Worm (Caenorhabditis elegans): ENCODE results near the gene nhr-21.

Gene nhr-21

DNA sequence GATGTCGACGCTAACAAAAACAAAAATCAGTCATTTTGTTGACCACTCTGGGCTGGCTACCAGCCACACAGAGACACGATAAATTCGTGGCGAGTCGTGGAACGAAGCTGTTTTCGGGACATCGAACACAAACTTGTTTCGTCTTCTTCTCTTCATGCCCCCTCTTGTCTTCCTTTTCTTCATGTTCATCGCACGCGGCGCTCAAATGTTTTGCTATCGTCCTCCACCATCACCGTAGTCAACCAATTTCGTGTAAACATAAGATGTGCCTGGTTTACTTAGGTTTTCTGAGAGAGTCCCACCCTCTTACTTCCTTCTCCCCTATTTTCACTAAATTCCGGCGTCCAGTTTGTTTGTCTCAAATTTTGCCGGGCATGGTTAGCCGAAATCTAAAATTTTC, 51.3 kb downstream of the nhr-21 start:
- no peak for TF ChIP-seq nhr-129 (tag; optimal IDR thresholded peaks at IDR 0.05)
- no peak for TF ChIP-seq lin-11 (tag; optimal IDR thresholded peaks at IDR 0.05)
- no peak for TF ChIP-seq lin-39 (tag; optimal IDR thresholded peaks at IDR 0.05)
- no peak for TF ChIP-seq nhr-23 (tag; optimal IDR thresholded peaks at IDR 0.05)
- no peak for TF ChIP-seq ama-1 (optimal IDR thresholded peaks at IDR 0.05)
- TF ChIP-seq zag-1 (tag; optimal IDR thresholded peaks at IDR 0.05), result no peak
- TF ChIP-seq ceh-82 (tag; optimal IDR thresholded peaks at IDR 0.05), result no peak
- no peak for TF ChIP-seq blmp-1 (tag; optimal IDR thresholded peaks at IDR 0.05; ENCODE audit: insufficient read depth)
- TF ChIP-seq nhr-237 (tag; optimal IDR thresholded peaks at IDR 0.05), result no peak
- no peak for TF ChIP-seq sem-4 (tag; optimal IDR thresholded peaks at IDR 0.05)
- no peak for TF ChIP-seq nhr-77 (tag; optimal IDR thresholded peaks at IDR 0.05)
- no peak for TF ChIP-seq nhr-21 (tag; optimal IDR thresholded peaks at IDR 0.05)
- no peak for TF ChIP-seq ZK546.5 (tag; optimal IDR thresholded peaks at IDR 0.05)
- no peak for TF ChIP-seq dmd-4 (tag; optimal IDR thresholded peaks at IDR 0.05)
- no peak for TF ChIP-seq peb-1 (tag; optimal IDR thresholded peaks at IDR 0.05)
- TF ChIP-seq unc-55 (GFP tag; optimal IDR thresholded peaks at IDR 0.05), result no peak
- no peak for TF ChIP-seq alr-1 (tag; optimal IDR thresholded peaks at IDR 0.05)

DNA sequence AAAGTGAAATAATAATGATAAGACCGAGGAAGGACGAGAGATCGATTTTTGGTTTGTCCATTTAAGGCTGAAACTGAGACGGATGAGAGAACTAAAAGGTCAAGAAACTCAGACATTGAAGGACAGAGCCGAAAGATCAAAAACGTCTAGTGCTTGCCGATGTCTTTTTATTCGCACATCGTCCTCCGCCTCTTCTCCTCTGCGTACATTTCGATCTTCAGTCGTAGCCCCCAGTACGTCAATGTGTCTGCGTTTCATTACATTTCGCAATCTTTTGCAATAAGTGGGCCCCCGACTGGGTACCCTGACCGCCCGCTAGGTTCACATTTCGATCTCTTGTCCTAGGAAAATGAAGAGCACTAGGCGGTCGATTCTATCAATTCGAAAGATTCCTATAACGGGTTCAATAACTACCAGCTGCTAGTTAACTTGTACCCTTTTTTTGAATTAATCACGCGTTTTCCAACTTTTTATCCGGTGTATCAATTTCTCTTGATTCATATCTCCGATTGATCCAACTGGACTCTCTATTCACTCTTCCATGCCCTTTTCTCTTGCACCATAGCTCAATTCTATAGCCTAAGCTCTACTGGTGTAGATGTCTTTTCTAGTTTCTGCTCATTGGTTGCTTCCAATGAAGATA, 53.1 kb downstream of the nhr-21 start:
- peak; percentile 72 for TF ChIP-seq zag-1 (tag; optimal IDR thresholded peaks at IDR 0.05)
- no peak for TF ChIP-seq ama-1 (optimal IDR thresholded peaks at IDR 0.05)
- peak; percentile 20 for TF ChIP-seq gmeb-1 (tag; optimal IDR thresholded peaks at IDR 0.05)
- no peak for TF ChIP-seq ceh-16 (tag; optimal IDR thresholded peaks at IDR 0.05)
- TF ChIP-seq dmd-4 (tag; optimal IDR thresholded peaks at IDR 0.05), result no peak
- peak; percentile 60 for TF ChIP-seq blmp-1 (tag; optimal IDR thresholded peaks at IDR 0.05; ENCODE audit: insufficient read depth)
- TF ChIP-seq crh-2 (tag; optimal IDR thresholded peaks at IDR 0.05), result peak; percentile 63
- TF ChIP-seq Y55F3AM.14 (GFP tag; optimal IDR thresholded peaks at IDR 0.05), result no peak
- no peak for TF ChIP-seq ztf-1 (GFP tag; conservative IDR thresholded peaks at IDR 0.05)
- no peak for TF ChIP-seq nhr-10 (tag; optimal IDR thresholded peaks at IDR 0.05)
- TF ChIP-seq skn-1 (tag; optimal IDR thresholded peaks at IDR 0.05), result no peak
- peak in 1 of 2 experiments; percentile 54 for TF ChIP-seq lsy-2 (tag; optimal IDR thresholded peaks at IDR 0.05)
- TF ChIP-seq sma-3 (GFP tag; optimal IDR thresholded peaks at IDR 0.05), result peak; percentile 42
- TF ChIP-seq nhr-129 (tag; optimal IDR thresholded peaks at IDR 0.05), result peak; percentile 97
- peak; percentile 89 for TF ChIP-seq sma-9 (GFP tag; optimal IDR thresholded peaks at IDR 0.05)
- no peak for TF ChIP-seq sma-9 (tag; optimal IDR thresholded peaks at IDR 0.05)
- TF ChIP-seq peb-1 (tag; optimal IDR thresholded peaks at IDR 0.05), result no peak
- peak; percentile 54 for TF ChIP-seq F13H6.1 (tag; optimal IDR thresholded peaks at IDR 0.05)
- peak; percentile 85 for TF ChIP-seq fos-1 (tag; optimal IDR thresholded peaks at IDR 0.05)
- peak; percentile 56 for TF ChIP-seq C34F6.9 (tag; optimal IDR thresholded peaks at IDR 0.05)
- TF ChIP-seq sem-4 (tag; optimal IDR thresholded peaks at IDR 0.05), result peak; percentile 34
- TF ChIP-seq lin-13 (GFP tag; optimal IDR thresholded peaks at IDR 0.05), result no peak
- TF ChIP-seq nhr-23 (tag; optimal IDR thresholded peaks at IDR 0.05), result no peak
- peak; percentile 76 for TF ChIP-seq nhr-25 (tag; optimal IDR thresholded peaks at IDR 0.05)
- no peak for TF ChIP-seq nhr-6 (tag; optimal IDR thresholded peaks at IDR 0.05)

DNA sequence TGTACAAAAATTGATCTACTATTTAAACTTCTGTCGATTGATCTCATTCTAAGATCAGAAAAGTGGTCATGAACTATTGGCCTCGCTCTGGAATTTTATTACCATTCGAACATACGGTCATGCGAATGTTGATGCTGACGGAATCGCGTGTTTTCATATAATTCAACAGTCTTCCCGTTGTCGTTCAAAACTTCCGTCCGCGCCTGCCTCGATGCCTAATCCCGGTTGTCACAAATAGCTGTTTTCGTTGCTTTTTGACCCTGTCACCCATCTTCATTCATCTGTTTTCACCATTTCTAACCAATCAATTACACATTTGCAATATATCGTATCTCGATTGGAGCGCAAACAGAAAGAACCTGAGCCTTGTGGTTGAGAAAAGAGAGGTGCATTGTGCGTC, 54.4 kb downstream of the nhr-21 start:
- TF ChIP-seq nhr-25 (tag; optimal IDR thresholded peaks at IDR 0.05) (peak; percentile 35), gmeb-1 (tag; optimal IDR thresholded peaks at IDR 0.05) (no peak)

DNA sequence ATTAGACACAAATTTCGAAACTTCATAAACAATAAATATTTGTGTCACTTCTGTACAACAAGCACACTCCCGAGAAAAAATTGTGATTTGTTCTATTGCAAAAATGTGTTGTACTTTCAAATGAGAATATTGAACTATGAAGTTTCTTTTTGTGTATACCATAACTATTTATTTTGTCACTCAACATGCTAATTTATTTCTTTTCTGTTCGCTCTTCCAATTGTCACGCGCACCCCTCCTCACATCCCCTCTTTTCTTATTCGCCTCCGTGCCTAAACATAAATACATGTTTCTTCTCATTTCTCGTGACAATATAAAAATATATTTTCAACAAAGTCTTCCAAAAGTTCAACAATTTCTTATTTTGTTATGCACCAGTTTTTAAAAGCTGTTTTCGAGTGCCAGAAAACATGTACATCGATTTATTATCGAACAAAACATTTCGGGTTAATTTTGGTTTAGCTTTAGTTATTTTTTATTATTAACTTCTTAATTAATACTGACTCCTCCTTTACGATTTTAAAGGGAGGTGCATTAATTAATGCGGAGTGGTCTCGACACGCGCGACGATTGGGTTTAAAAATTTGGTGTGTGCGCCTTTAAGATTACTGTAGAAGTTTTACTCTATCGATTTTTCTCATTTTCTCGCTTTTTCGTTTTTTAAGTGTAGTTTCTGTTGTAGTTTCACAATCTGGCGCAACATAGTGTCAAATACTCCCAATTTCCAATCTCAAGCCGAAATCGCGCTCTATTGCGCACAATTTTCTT, 55.1 kb downstream of the nhr-21 start:
- TF ChIP-seq ztf-4 (tag; optimal IDR thresholded peaks at IDR 0.05), result no peak
- peak in 1 of 2 experiments; percentile 27 for TF ChIP-seq lsy-2 (tag; optimal IDR thresholded peaks at IDR 0.05)
- peak; percentile 27 for TF ChIP-seq C34F6.9 (tag; optimal IDR thresholded peaks at IDR 0.05)
- TF ChIP-seq sem-4 (tag; optimal IDR thresholded peaks at IDR 0.05), result peak; percentile 17
- TF ChIP-seq nhr-25 (tag; optimal IDR thresholded peaks at IDR 0.05), result peak; percentile 15
